Fruit fly (Drosophila melanogaster) whole organism, adult: Measurements from ENCODE around the gene TwdlW.

ENCODE experiments used
- CG11617 ChIP-seq: fragments of 200-800 bp; sonication (Bioruptor generic); optimal IDR thresholded peaks from 2 replicates; lab custom pipeline; 2017; ENCODE audit warnings: mild to moderate bottlenecking, missing biosample characterization, missing genetic modification reagents, missing genetic modification characterization
- CG12768 ChIP-seq: fragments of 200-800 bp; sonication (Bioruptor generic); optimal IDR thresholded peaks from 2 replicates; lab custom pipeline; 2017; ENCODE audit warnings: missing biosample characterization, missing genetic modification characterization, mild to moderate bottlenecking, moderate library complexity, missing genetic modification reagents
- CG14711 ChIP-seq: fragments of 200-800 bp; sonication (Bioruptor generic); optimal IDR thresholded peaks from 2 replicates; lab custom pipeline; 2018; ENCODE audit warnings: missing biosample characterization, mild to moderate bottlenecking, missing genetic modification characterization, moderate library complexity
- CG1620 ChIP-seq: fragments of 200-800 bp; sonication (Bioruptor generic); optimal IDR thresholded peaks from 2 replicates; lab custom pipeline; 2016; ENCODE audit warnings: missing biosample characterization, missing genetic modification characterization
- CG33017 ChIP-seq: fragments of 200-800 bp; sonication (Bioruptor generic); optimal IDR thresholded peaks from 2 replicates; lab custom pipeline; 2018; ENCODE audit warnings: missing biosample characterization, mild to moderate bottlenecking, missing genetic modification characterization, moderate library complexity
- CG5204 ChIP-seq: fragments of 200-800 bp; sonication (Bioruptor generic); optimal IDR thresholded peaks from 2 replicates; lab custom pipeline; 2016; ENCODE audit warnings: missing biosample characterization, missing genetic modification characterization
- CG7045 ChIP-seq: fragments of 200-800 bp; sonication (Bioruptor generic); optimal IDR thresholded peaks from 2 replicates; lab custom pipeline; 2017; ENCODE audit warnings: missing biosample characterization, mild to moderate bottlenecking, missing genetic modification characterization
- CG7101 ChIP-seq: fragments of 200-800 bp; sonication (Bioruptor generic); optimal IDR thresholded peaks from 2 replicates; lab custom pipeline; 2018; ENCODE audit warnings: missing biosample characterization, mild to moderate bottlenecking, missing genetic modification characterization, moderate library complexity
- Clk ChIP-seq: fragments of 200-800 bp; sonication (Bioruptor generic); optimal IDR thresholded peaks from 2 replicates; lab custom pipeline; 2017; ENCODE audit warnings: missing biosample characterization, missing genetic modification characterization
- Crg-1 ChIP-seq: fragments of 200-800 bp; sonication (Bioruptor generic); optimal IDR thresholded peaks from 2 replicates; lab custom pipeline; 2016; ENCODE audit warnings: missing biosample characterization, missing genetic modification characterization
- Hr96 ChIP-seq: fragments of 200-800 bp; sonication (Bioruptor generic); optimal IDR thresholded peaks from 2 replicates; lab custom pipeline; 2016; ENCODE audit warnings: missing biosample characterization, missing genetic modification characterization
- Mnt ChIP-seq: fragments of 200-800 bp; sonication (Bioruptor generic); optimal IDR thresholded peaks from 2 replicates; lab custom pipeline; 2016; ENCODE audit warnings: missing biosample characterization, mild to moderate bottlenecking, missing genetic modification characterization
- bab1 ChIP-seq: fragments of 200-800 bp; sonication (Bioruptor generic); optimal IDR thresholded peaks from 3 replicates; lab custom pipeline; 2019; ENCODE audit warnings: missing biosample characterization, mild to moderate bottlenecking, missing genetic modification characterization, moderate library complexity
- cic ChIP-seq: fragments of 200-800 bp; sonication (Bioruptor generic); optimal IDR thresholded peaks from 2 replicates; lab custom pipeline; 2017; ENCODE audit warnings: missing biosample characterization, mild to moderate bottlenecking, missing genetic modification characterization, moderate library complexity
- cnc ChIP-seq, 2 experiments: fragments of >200 bp; optimal IDR thresholded peaks; 2 replicates each; lab custom pipeline; 2017
- kay ChIP-seq: fragments of 200-800 bp; sonication (Bioruptor generic); peaks from one replicate; lab custom pipeline; 2016; ENCODE audit warnings: missing biosample characterization, missing genetic modification characterization, borderline replicate concordance
- ovo ChIP-seq: fragments of 200-800 bp; sonication (Bioruptor generic); optimal IDR thresholded peaks from 2 replicates; lab custom pipeline; 2016; ENCODE audit warnings: missing biosample characterization, missing genetic modification characterization
- pad ChIP-seq: fragments of 200-800 bp; sonication (Bioruptor generic); optimal IDR thresholded peaks from 3 replicates; lab custom pipeline; 2017; ENCODE audit warnings: missing biosample characterization, missing genetic modification characterization, mild to moderate bottlenecking, moderate library complexity, missing genetic modification reagents
- tj ChIP-seq: fragments of 200-800 bp; sonication (Bioruptor generic); optimal IDR thresholded peaks from 3 replicates; lab custom pipeline; 2017; ENCODE audit warnings: missing biosample characterization, mild to moderate bottlenecking, missing genetic modification characterization, moderate library complexity
- toe ChIP-seq: fragments of 200-800 bp; sonication (Bioruptor generic); optimal IDR thresholded peaks from 2 replicates; lab custom pipeline; 2016; ENCODE audit warnings: missing biosample characterization, missing genetic modification characterization

TwdlW gene

dm6 chr3R:17126838-17127237 is 15.4 kb downstream of the TwdlW start, which contains the start of the genes CG17477 and CG31269:
Gene CG17477, minus strand, starts transcription at chr3R:17126938.
Gene CG31269, plus strand, starts transcription at chr3R:17127126.
- TF ChIP-seq tj (GFP tag; lab: Kevin White, UChicago) (no peak), CG5204 (GFP tag; lab: Kevin White, UChicago) (no peak), CG1620 (GFP tag; lab: Kevin White, UChicago) (no peak), kay (GFP tag; lab: Kevin White, UChicago) (no peak), Clk (GFP tag; lab: Kevin White, UChicago) (no peak), CG12768 (no peak), Crg-1 (GFP tag; lab: Kevin White, UChicago) (no peak), CG7045 (GFP tag; lab: Kevin White, UChicago) (no peak), Hr96 (no peak), CG11617 (GFP tag; lab: Kevin White, UChicago) (no peak)

dm6 chr3R:17125339-17126044 is 16.7 kb downstream of the TwdlW start, which contains the start of gene cher:
Gene cher, minus strand, starts transcription at chr3R:17125389.
- TF ChIP-seq CG7101 (no peak), pad (GFP tag; lab: Kevin White, UChicago) (no peak)

- TF ChIP-seq pad (GFP tag; lab: Kevin White, UChicago) (no peak), CG5204 (GFP tag; lab: Kevin White, UChicago) (no peak), CG14711 (tag; lab: Kevin White, UChicago) (no peak), cnc (optimal IDR thresholded peaks at IDR 0.05; lab: Kevin White, UChicago) (no peak), Clk (GFP tag; lab: Kevin White, UChicago) (no peak), CG7101 (no peak), Mnt (GFP tag; lab: Kevin White, UChicago) (no peak), Crg-1 (GFP tag; lab: Kevin White, UChicago) (no peak), ovo (GFP tag; lab: Kevin White, UChicago) (no peak), tj (GFP tag; lab: Kevin White, UChicago) (no peak), CG12768 (no peak), CG33017 (tag; lab: Kevin White, UChicago) (no peak), CG1620 (GFP tag; lab: Kevin White, UChicago) (no peak), CG7045 (GFP tag; lab: Kevin White, UChicago) (no peak), Hr96 (no peak), CG11617 (GFP tag; lab: Kevin White, UChicago) (no peak), kay (GFP tag; lab: Kevin White, UChicago) (no peak)
Measured at dm6 chr3R:17124177-17124576, 18.0 kb downstream of the TwdlW start, which contains the start of gene CG45079. Gene CG45079, plus strand, starts transcription at chr3R:17124477.

- TF ChIP-seq cnc (optimal IDR thresholded peaks at IDR 0.05; lab: Kevin White, UChicago) (no peak), CG14711 (tag; lab: Kevin White, UChicago) (no peak), Crg-1 (GFP tag; lab: Kevin White, UChicago) (no peak), Clk (GFP tag; lab: Kevin White, UChicago) (no peak), CG7101 (no peak), CG11617 (GFP tag; lab: Kevin White, UChicago) (no peak), tj (GFP tag; lab: Kevin White, UChicago) (no peak), kay (GFP tag; lab: Kevin White, UChicago) (no peak), cic (GFP tag; lab: Kevin White, UChicago) (no peak), CG1620 (GFP tag; lab: Kevin White, UChicago) (no peak), Mnt (GFP tag; lab: Kevin White, UChicago) (no peak)
Measured at dm6 chr3R:17122796-17123504, 19.3 kb downstream of the TwdlW start.

- no peak for TF ChIP-seq kay (GFP tag; lab: Kevin White, UChicago)
- no peak for TF ChIP-seq toe (GFP tag; lab: Kevin White, UChicago)
- no peak for TF ChIP-seq ovo (GFP tag; lab: Kevin White, UChicago)
- no peak for TF ChIP-seq CG5204 (GFP tag; lab: Kevin White, UChicago)
- no peak for TF ChIP-seq Hr96
- no peak for TF ChIP-seq CG7101
- no peak for TF ChIP-seq CG11617 (GFP tag; lab: Kevin White, UChicago)
- TF ChIP-seq CG14711 (tag; lab: Kevin White, UChicago) = no peak
Measured at dm6 chr3R:17121277-17121676, 20.9 kb downstream of the TwdlW start, which contains the start of gene CG42779. Gene CG42779, plus strand, starts transcription at chr3R:17121577.

dm6 chr3R:17120165-17120564 is 22.0 kb downstream of the TwdlW start, which contains the start of gene CG34278:
Gene CG34278, plus strand, starts transcription at chr3R:17120465.
- TF ChIP-seq CG12768 = no peak
- TF ChIP-seq bab1 (GFP tag; lab: Kevin White, UChicago) = no peak
- no peak for TF ChIP-seq CG1620 (GFP tag; lab: Kevin White, UChicago)
- TF ChIP-seq cic (GFP tag; lab: Kevin White, UChicago) = no peak
- TF ChIP-seq CG33017 (tag; lab: Kevin White, UChicago) = no peak
- TF ChIP-seq toe (GFP tag; lab: Kevin White, UChicago) = no peak
- TF ChIP-seq CG14711 (tag; lab: Kevin White, UChicago) = no peak
- no peak for TF ChIP-seq Mnt (GFP tag; lab: Kevin White, UChicago)
- no peak for TF ChIP-seq Crg-1 (GFP tag; lab: Kevin White, UChicago)
- no peak for TF ChIP-seq CG5204 (GFP tag; lab: Kevin White, UChicago)
- TF ChIP-seq CG7101 = no peak
- TF ChIP-seq CG7045 (GFP tag; lab: Kevin White, UChicago) = no peak
- no peak for TF ChIP-seq Clk (GFP tag; lab: Kevin White, UChicago)
- TF ChIP-seq tj (GFP tag; lab: Kevin White, UChicago) = no peak
